Fruit fly (Drosophila melanogaster) S2 (cell line): ENCODE measurements around the gene bigmax.

ENCODE experiments used
- CG8478 ChIP-seq: fragments of >200 bp; optimal IDR thresholded peaks from 2 replicates; lab custom pipeline; 2018
- CTCF ChIP-seq, 2 experiments: fragments of >200 bp; optimal IDR thresholded peaks; 2 replicates each; lab custom pipeline; 2018

Gene bigmax

dm6 chr3R:27244412-27244741 is 43.9 kb downstream of the bigmax start:
- TF ChIP-seq CG8478 (lab: Kevin White, UChicago) = no peak
- no peak for TF ChIP-seq CTCF (optimal IDR thresholded peaks at IDR 0.05; lab: Kevin White, UChicago)

- no peak for TF ChIP-seq CTCF (optimal IDR thresholded peaks at IDR 0.05; lab: Kevin White, UChicago)
- TF ChIP-seq CG8478 (lab: Kevin White, UChicago) = no peak
These were observed 47.4 kb downstream of the bigmax start, which contains the start of gene CG17991 for dm6 chr3R:27240967-27241366. CG17991 (plus strand) TSS chr3R:27241267.

dm6 chr3R:27238438-27239301 is 49.7 kb downstream of the bigmax start, which contains the start of the genes CG31064 and PolA2:
CG31064 (minus strand) TSS chr3R:27239085.
PolA2 (plus strand) TSS chr3R:27239163.
- TF ChIP-seq CTCF (optimal IDR thresholded peaks at IDR 0.05; lab: Kevin White, UChicago) (peak; percentile 19 to 31), CG8478 (lab: Kevin White, UChicago) (no peak)

- TF ChIP-seq CTCF (optimal IDR thresholded peaks at IDR 0.05; lab: Kevin White, UChicago) (no peak), CG8478 (lab: Kevin White, UChicago) (no peak)
These were observed 50.3 kb downstream of the bigmax start for dm6 chr3R:27237980-27238379.
